Worm (Caenorhabditis elegans) whole organism, L4/young adult: Measurements from ENCODE around the gene elo-9.

ENCODE experiments used
- W03F9.2 ChIP-seq: fragments of 150-350 bp; optimal IDR thresholded peaks from 2 replicates; lab custom pipeline; 2014; ENCODE audit warnings: missing biosample characterization, missing genetic modification characterization
- dao-5 ChIP-seq: sonication (generic microtip); optimal IDR thresholded peaks from 2 replicates; lab custom pipeline; 2016; ENCODE audit warnings: missing genotype, missing genetic modification characterization, moderate library complexity, missing compliant biosample characterization
- him-1 ChIP-seq: sonication (generic microtip); optimal IDR thresholded peaks from 2 replicates; lab custom pipeline; 2016; ENCODE audit warnings: missing genotype, missing genetic modification reagents, missing genetic modification characterization, missing compliant biosample characterization

DNA sequence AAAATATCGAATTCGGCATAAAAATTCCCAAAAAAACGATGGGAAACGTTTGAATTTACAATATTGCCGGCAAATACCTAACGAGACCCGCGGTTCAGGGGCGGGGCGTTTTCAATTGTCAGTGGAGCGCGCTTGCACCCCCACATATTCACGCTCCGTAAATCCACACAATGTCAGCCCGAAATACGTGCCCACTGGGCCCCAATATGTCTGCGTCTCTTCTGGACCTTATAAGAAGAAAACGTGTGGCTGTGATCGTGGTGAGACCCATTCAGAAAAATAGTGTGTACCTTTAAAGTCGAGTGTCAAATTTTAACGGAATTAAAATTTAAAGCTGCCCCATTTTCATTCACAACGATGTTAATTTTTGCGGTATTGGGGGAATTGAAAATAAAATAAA lies 40.6 kb upstream of the elo-9 start:
- no peak for TF ChIP-seq dao-5 (tag; lab: Kevin White, UChicago)
- TF ChIP-seq W03F9.2 = no peak
- TF ChIP-seq him-1 = no peak
